Worm (Caenorhabditis elegans) whole organism, midembryonic: ENCODE results near the gene tpra-1.

Experiments used
- T22C8.4 ChIP-seq: fragments of 200-800 bp; sonication (Bioruptor generic); IDR thresholded peaks from 2 replicates; pipeline ENCODE4 v1.3.6; 2022; ENCODE audit warnings: missing genetic modification characterization, missing compliant biosample characterization
- cog-1 ChIP-seq: sonication (generic microtip); optimal IDR thresholded peaks from 2 replicates; lab custom pipeline; 2016; ENCODE audit warnings: missing genetic modification characterization, missing compliant biosample characterization
- flt-1 ChIP-seq: fragments of 200-800 bp; sonication (Bioruptor generic); IDR thresholded peaks from 2 replicates; pipeline ENCODE4 v1.3.6; 2022; ENCODE audit warnings: missing genetic modification characterization, missing compliant biosample characterization
- klf-2 ChIP-seq: fragments of 200-800 bp; sonication (Bioruptor generic); conservative IDR thresholded peaks from 2 replicates; pipeline ENCODE4 v1.3.6; 2022; ENCODE audit warnings: missing genetic modification reagents, missing genetic modification characterization, missing compliant biosample characterization
- med-1 ChIP-seq: sonication (generic microtip); optimal IDR thresholded peaks from 2 replicates; lab custom pipeline; 2017; ENCODE audit warnings: missing genetic modification characterization, mild to moderate bottlenecking, missing compliant biosample characterization, antibody characterized with exemption, missing genetic modification reagents; ENCODE audit not compliant: insufficient read depth
- ref-1 ChIP-seq: fragments of 200-800 bp; sonication (Bioruptor generic); conservative IDR thresholded peaks from 2 replicates; pipeline ENCODE4 v1.3.6; 2022; ENCODE audit warnings: missing genetic modification reagents, missing genetic modification characterization, missing compliant biosample characterization
- tab-1 ChIP-seq: fragments of 200-800 bp; sonication (Bioruptor generic); IDR thresholded peaks from 2 replicates; pipeline ENCODE4 v1.3.6; 2022; ENCODE audit warnings: missing genetic modification characterization, missing compliant biosample characterization
- ztf-23 ChIP-seq: fragments of 200-800 bp; sonication (Bioruptor generic); IDR thresholded peaks from 2 replicates; pipeline ENCODE4 v1.3.6; 2022; ENCODE audit warnings: missing genetic modification reagents, missing genetic modification characterization, missing compliant biosample characterization
- ztf-29 ChIP-seq: fragments of 200-800 bp; sonication (Bioruptor generic); IDR thresholded peaks from 2 replicates; pipeline ENCODE4 v1.3.6; 2022; ENCODE audit warnings: missing genetic modification reagents, missing genetic modification characterization, missing compliant biosample characterization

The tpra-1 gene

DNA sequence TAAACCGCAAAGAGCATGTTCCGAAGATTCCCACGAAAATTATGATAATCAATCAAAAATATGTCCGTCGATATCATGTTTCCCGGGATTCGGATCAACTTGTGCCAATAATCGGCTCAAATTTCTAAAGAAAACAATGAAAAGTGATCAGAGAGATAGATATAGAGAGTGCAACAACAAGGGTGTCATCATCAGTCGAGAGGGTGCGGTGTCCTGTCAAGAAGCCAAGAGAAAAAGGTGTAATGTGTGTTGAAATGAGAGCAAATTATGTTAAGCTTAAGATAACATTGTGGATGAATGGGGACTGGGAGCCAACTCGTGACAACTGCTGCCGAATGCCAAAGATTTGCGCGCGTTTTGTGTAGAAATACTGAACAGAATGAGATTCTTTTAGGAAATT, 51.7 kb downstream of the tpra-1 start:
- TF ChIP-seq tab-1 (GFP tag; lab: Robert Waterston, UW) (no peak), cog-1 (tag; lab: Kevin White, UChicago) (no peak), ztf-23 (no peak), ztf-29 (GFP tag; lab: Robert Waterston, UW) (no peak), ref-1 (GFP tag; lab: Robert Waterston, UW) (no peak), klf-2 (GFP tag; lab: Robert Waterston, UW) (no peak), med-1 (no peak), T22C8.4 (GFP tag; lab: Robert Waterston, UW) (no peak), flt-1 (GFP tag; lab: Robert Waterston, UW) (no peak)

DNA sequence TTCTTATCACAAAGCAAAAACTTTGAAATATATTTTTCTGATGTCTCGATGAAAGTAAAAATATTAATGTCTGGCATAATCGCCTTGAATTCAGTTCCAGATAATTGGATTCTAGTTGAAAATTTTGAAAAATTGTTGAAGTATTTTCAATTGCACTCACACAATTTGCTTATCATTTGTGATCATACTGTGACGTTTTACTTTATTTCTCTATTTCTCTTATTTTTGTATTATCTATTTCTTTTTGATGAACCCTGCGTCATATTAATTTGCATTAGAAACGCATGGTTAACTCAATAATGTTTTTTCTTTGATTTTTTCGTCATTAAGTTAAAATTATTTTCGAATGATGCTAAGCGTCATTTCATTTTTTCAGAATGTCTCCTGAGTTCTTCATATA, 54.0 kb downstream of the tpra-1 start, which contains the start of gene C53D6.11:
Gene C53D6.11 (plus strand): TSS at position 328 of the 400 bp plus-strand sequence.
- TF ChIP-seq klf-2 (GFP tag; lab: Robert Waterston, UW), result no peak
- TF ChIP-seq ztf-23, result no peak
- TF ChIP-seq T22C8.4 (GFP tag; lab: Robert Waterston, UW), result no peak
- no peak for TF ChIP-seq tab-1 (GFP tag; lab: Robert Waterston, UW)
- TF ChIP-seq ref-1 (GFP tag; lab: Robert Waterston, UW), result no peak
- TF ChIP-seq med-1, result no peak
- TF ChIP-seq ztf-29 (GFP tag; lab: Robert Waterston, UW), result no peak
- TF ChIP-seq cog-1 (tag; lab: Kevin White, UChicago), result no peak
